Worm (Caenorhabditis elegans): ENCODE results near the gene srh-281.

DNA sequence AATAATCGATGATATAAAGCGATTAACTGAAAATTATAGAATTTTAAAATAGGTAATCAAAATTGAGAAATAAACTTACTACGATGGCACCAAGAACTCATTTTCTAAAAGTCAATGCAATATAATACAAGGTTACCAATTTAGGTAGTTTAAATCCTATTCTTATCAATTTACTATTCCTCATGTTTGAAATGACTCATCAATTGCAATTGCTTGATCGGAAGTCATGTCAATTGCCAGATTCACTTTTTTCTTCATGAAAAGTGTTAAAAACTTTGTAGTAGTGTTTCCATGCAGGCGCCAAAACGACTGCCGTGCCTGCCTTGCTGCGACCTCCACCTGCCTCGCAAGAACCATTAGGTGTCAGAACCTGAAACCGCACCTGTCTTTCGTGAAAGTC, 36.0 kb downstream of the srh-281 start, which contains the start of gene F11A5.13:
- TF ChIP-seq zip-8 (tag; optimal IDR thresholded peaks at IDR 0.05) (no peak), nhr-76 (tag; optimal IDR thresholded peaks at IDR 0.05) (no peak), unc-62 (GFP tag; optimal IDR thresholded peaks at IDR 0.05) (no peak), lsy-2 (tag; optimal IDR thresholded peaks at IDR 0.05) (no peak), bed-3 (GFP tag; optimal IDR thresholded peaks at IDR 0.05) (no peak), elt-1 (tag; optimal IDR thresholded peaks at IDR 0.05; ENCODE audit: borderline replicate concordance, insufficient read depth) (no peak), snpc-4 (tag; optimal IDR thresholded peaks at IDR 0.05) (no peak), drap-1 (GFP tag; optimal IDR thresholded peaks at IDR 0.05) (no peak)
